Worm (Caenorhabditis elegans): ENCODE results near the gene nspg-13.
A peak's percentile ranks its signal among the peaks of the same experiment; 100 is the strongest.

Gene nspg-13

ce11 chrX:5279170-5279635 is 24.2 kb downstream of the nspg-13 start, which contains the start of gene Y34B4A.2:
TSS of gene Y34B4A.2 (plus strand) at chrX:5279497.
- no peak for TF ChIP-seq rec-8 (tag; optimal IDR thresholded peaks at IDR 0.05)
- no peak for TF ChIP-seq him-1 (tag; optimal IDR thresholded peaks at IDR 0.05)
- TF ChIP-seq F39B2.1 (GFP tag; IDR thresholded peaks at IDR 0.05), result no peak
- no peak for TF ChIP-seq akir-1 (GFP tag; optimal IDR thresholded peaks at IDR 0.05)
- TF ChIP-seq gei-17 (GFP tag; optimal IDR thresholded peaks at IDR 0.05), result no peak
- TF ChIP-seq nfyb-1 (GFP tag; IDR thresholded peaks at IDR 0.05), result no peak
- no peak for TF ChIP-seq rpc-1 (optimal IDR thresholded peaks at IDR 0.05)
- no peak for TF ChIP-seq rpc-1 (tag; optimal IDR thresholded peaks at IDR 0.05)
- no peak for TF ChIP-seq K12H6.12 (tag; optimal IDR thresholded peaks at IDR 0.05)
- TF ChIP-seq F55B11.4 (tag; optimal IDR thresholded peaks at IDR 0.05; ENCODE audit: borderline replicate concordance, insufficient read depth), result no peak
- TF ChIP-seq lin-40 (tag; optimal IDR thresholded peaks at IDR 0.05), result no peak
- no peak for TF ChIP-seq T26A5.8 (tag; optimal IDR thresholded peaks at IDR 0.05)
- no peak for TF ChIP-seq hrde-1 (tag; optimal IDR thresholded peaks at IDR 0.05; ENCODE audit: borderline replicate concordance)
- TF ChIP-seq egl-18 (GFP tag; IDR thresholded peaks at IDR 0.05), result no peak
- no peak for TF ChIP-seq hlh-12 (tag; optimal IDR thresholded peaks at IDR 0.05)
- no peak for TF ChIP-seq tbp1 (GFP tag; optimal IDR thresholded peaks at IDR 0.05)
- TF ChIP-seq hmg-20 (GFP tag; IDR thresholded peaks at IDR 0.05), result no peak
- no peak for TF ChIP-seq F57A8.1 (GFP tag; optimal IDR thresholded peaks at IDR 0.05)
- 0 out of 2 replicates have a peak, but pooled peaks have one; percentile 18 for TF ChIP-seq let-526 (GFP tag; IDR thresholded peaks at IDR 0.05)
- no peak for TF ChIP-seq ceh-100 (GFP tag; IDR thresholded peaks at IDR 0.05)
- no peak for TF ChIP-seq sea-2 (GFP tag; IDR thresholded peaks at IDR 0.05)
- TF ChIP-seq snpc-1.3 (tag; optimal IDR thresholded peaks at IDR 0.05; ENCODE audit: insufficient read depth), result no peak
- no peak for TF ChIP-seq aptf-3 (GFP tag; IDR thresholded peaks at IDR 0.05)
- no peak for TF ChIP-seq efl-1 (GFP tag; optimal IDR thresholded peaks at IDR 0.05)
- peak; percentile 92 for TF ChIP-seq attf-3 (GFP tag; conservative IDR thresholded peaks at IDR 0.05)
- no peak for TF ChIP-seq dpl-1 (GFP tag; optimal IDR thresholded peaks at IDR 0.05)
- no peak for TF ChIP-seq tbx-9 (tag; optimal IDR thresholded peaks at IDR 0.05; ENCODE audit: borderline replicate concordance)
- TF ChIP-seq atf-7 (tag; optimal IDR thresholded peaks at IDR 0.05), result peak; percentile 28
- no peak for TF ChIP-seq nhr-27 (tag; optimal IDR thresholded peaks at IDR 0.05)
- no peak for TF ChIP-seq Y67H2A.10 (GFP tag; conservative IDR thresholded peaks at IDR 0.05)
- TF ChIP-seq mcd-1 (GFP tag; IDR thresholded peaks at IDR 0.05), result no peak
- TF ChIP-seq ztf-26 (tag; optimal IDR thresholded peaks at IDR 0.05), result no peak
- no peak for TF ChIP-seq bed-2 (GFP tag; IDR thresholded peaks at IDR 0.05)
- TF ChIP-seq cebp-1 (GFP tag; IDR thresholded peaks at IDR 0.05), result no peak
- peak; percentile 62 for TF ChIP-seq cebp-1 (tag; optimal IDR thresholded peaks at IDR 0.05)
- no peak for TF ChIP-seq hmg-1.2 (GFP tag; IDR thresholded peaks at IDR 0.05)
- TF ChIP-seq cebp-2 (GFP tag; IDR thresholded peaks at IDR 0.05), result no peak
- no peak for TF ChIP-seq hsf-1 (GFP tag; IDR thresholded peaks at IDR 0.05)
- TF ChIP-seq unc-130 (GFP tag; optimal IDR thresholded peaks at IDR 0.05), result no peak
- peak; percentile 88 for TF ChIP-seq nhr-80 (tag; optimal IDR thresholded peaks at IDR 0.05)
- TF ChIP-seq F57C9.4 (tag; optimal IDR thresholded peaks at IDR 0.05), result no peak
- no peak for TF ChIP-seq B0035.1 (tag; optimal IDR thresholded peaks at IDR 0.05)
- TF ChIP-seq let-607 (tag; optimal IDR thresholded peaks at IDR 0.05), result no peak
- no peak for TF ChIP-seq pbrm-1 (GFP tag; IDR thresholded peaks at IDR 0.05)
- TF ChIP-seq bed-1 (GFP tag; IDR thresholded peaks at IDR 0.05), result no peak
- TF ChIP-seq snpc-4 (GFP tag; optimal IDR thresholded peaks at IDR 0.05), result no peak
- peak in 1 of 4 experiments; percentile 2 for TF ChIP-seq snpc-4 (tag; optimal IDR thresholded peaks at IDR 0.05)
- TF ChIP-seq T07F8.4 (tag; optimal IDR thresholded peaks at IDR 0.05), result no peak
- TF ChIP-seq lin-54 (GFP tag; optimal IDR thresholded peaks at IDR 0.05), result no peak
- 0 out of 2 replicates have a peak, but pooled peaks have one; percentile 40 for TF ChIP-seq dox-1 (GFP tag; IDR thresholded peaks at IDR 0.05)
